Fruit fly (Drosophila melanogaster) Kc167 (cell line): ENCODE results near the gene CG3014.

ENCODE experiments used
- Myc ChIP-seq: fragments of >200 bp; optimal IDR thresholded peaks from 2 replicates; lab custom pipeline; 2017; ENCODE audit warnings: missing external identifiers
- Sin3A ChIP-seq: fragments of >200 bp; optimal IDR thresholded peaks from 2 replicates; lab custom pipeline; 2018; ENCODE audit warnings: missing external identifiers
- h ChIP-seq: fragments of >200 bp; optimal IDR thresholded peaks from 3 replicates; lab custom pipeline; 2018; ENCODE audit warnings: missing external identifiers
- insv ChIP-seq: fragments of >200 bp; optimal IDR thresholded peaks from 3 replicates; lab custom pipeline; 2018; ENCODE audit warnings: missing external identifiers
- psq ChIP-seq: fragments of >200 bp; optimal IDR thresholded peaks from 2 replicates; lab custom pipeline; 2017; ENCODE audit warnings: missing external identifiers
- ttk ChIP-seq: sonication (Bioruptor generic); optimal IDR thresholded peaks from 2 replicates; lab custom pipeline; 2017; ENCODE audit warnings: missing external identifiers

Gene CG3014

DNA sequence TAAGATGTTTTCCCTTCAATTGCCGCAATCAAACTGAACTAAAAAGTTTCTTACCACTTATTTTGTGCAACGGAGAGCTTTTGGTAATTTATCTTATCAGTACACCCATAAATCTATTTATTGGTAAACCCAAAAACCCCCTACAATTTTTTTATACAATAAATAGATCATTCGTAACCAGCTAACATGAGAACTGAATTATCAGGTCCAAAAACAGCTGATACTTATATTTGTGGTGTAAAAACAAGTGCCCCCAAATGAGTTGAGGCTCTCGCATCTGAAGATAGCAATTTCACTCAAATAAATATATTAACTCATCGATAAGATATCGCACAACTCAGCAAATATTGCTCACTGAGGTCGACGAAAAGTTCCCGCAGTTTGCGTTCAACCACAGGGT lies 14.7 kb downstream of the CG3014 start, which contains the start of gene CG18748:
TSS of gene CG18748 (minus strand) at position 25 of the 400 bp plus-strand sequence.
- no peak for TF ChIP-seq ttk (lab: Kevin White, UChicago)
- TF ChIP-seq h (lab: Kevin White, UChicago), result no peak
- no peak for TF ChIP-seq Sin3A (lab: Kevin White, UChicago)
- no peak for TF ChIP-seq insv (lab: Kevin White, UChicago)
- no peak for TF ChIP-seq Myc
- no peak for TF ChIP-seq psq (lab: Kevin White, UChicago)

DNA sequence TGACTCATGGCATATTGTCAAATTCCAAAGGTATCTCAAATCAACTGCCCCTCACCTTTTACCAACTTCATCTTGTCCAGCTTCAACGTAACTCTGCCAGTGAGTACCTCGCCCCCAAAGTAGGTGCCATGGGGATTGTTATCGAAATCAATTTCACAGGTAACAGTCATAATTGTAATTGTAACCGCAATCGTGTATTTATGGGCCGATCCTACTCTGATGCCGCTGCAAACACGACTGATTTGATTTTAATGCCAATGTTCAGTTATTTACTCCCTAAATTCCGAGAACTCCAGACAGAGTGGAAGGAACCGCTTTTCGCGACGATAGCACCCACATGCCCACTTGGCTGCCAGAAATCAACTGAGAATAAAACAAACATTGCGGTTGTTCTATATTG lies 16.8 kb downstream of the CG3014 start, which contains the start of gene CG18745:
TSS of gene CG18745 (minus strand) at position 336 of the 400 bp plus-strand sequence.
- TF ChIP-seq insv (lab: Kevin White, UChicago), result no peak
- no peak for TF ChIP-seq ttk (lab: Kevin White, UChicago)
- no peak for TF ChIP-seq psq (lab: Kevin White, UChicago)
- no peak for TF ChIP-seq Myc

DNA sequence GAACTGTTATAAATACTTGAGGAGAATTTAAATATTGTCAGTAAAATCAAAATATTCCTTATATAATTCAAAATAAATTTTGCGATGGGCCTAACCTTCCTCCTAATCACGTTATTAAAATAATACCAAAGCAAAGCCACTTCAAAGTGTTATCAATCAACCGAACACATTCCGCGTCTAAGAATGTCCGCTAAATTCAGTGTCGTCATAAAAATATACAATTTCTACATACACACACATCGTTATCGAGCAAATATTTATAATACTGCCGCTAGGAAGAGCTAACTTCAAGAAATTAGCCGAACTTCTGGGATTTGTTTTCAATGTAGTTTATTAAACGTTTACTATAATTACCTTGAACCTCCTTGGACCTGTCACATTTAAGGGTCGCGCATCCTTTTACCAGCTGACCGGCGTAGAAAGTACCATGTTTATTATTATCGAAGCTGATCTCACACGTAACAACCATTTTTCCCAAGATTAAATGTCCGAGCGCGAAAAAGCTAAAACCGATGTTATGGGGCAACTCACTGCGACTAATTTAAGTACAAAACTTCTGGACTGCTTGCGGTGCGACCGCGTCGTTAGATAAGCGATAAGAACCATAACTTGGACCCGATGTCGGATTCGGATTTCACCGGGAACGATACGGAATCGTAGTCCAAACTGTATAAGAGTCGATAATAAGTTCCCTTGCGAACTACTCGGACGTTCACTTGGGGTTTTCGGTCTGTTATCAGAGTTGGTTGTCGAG lies 19.5 kb downstream of the CG3014 start, which contains the start of gene CG18747:
TSS of gene CG18747 (minus strand) at position 514 of the 754 bp plus-strand sequence.
- TF ChIP-seq psq (lab: Kevin White, UChicago) (no peak), Sin3A (lab: Kevin White, UChicago) (no peak), Myc (no peak), h (lab: Kevin White, UChicago) (no peak)

- TF ChIP-seq h (lab: Kevin White, UChicago), result no peak
- TF ChIP-seq psq (lab: Kevin White, UChicago), result no peak
- no peak for TF ChIP-seq Sin3A (lab: Kevin White, UChicago)
- TF ChIP-seq insv (lab: Kevin White, UChicago), result no peak
Measured at dm6 chr3R:7779620-7780019, 23.0 kb downstream of the CG3014 start.

DNA sequence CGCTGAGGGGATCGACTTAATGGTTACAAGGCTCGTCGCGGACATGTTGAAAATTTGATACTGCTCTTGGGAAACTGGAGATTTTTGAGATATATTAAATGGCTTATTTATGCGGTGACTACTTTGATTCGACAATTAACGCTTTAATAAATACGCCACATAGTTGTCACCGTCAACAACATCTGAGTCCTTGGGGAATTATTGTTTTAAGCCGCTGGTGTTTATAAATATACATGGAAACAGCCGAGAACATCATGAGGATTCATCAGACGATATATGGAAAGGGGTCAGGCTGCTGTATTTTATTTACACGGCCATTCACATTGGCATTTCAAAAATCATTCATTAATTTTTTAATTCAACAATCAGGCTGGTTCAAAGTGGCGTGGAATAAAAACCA lies 30.9 kb downstream of the CG3014 start, which contains the start of gene CG11286:
TSS of gene CG11286 (minus strand) at position 101 of the 400 bp plus-strand sequence.
- TF ChIP-seq psq (lab: Kevin White, UChicago) (no peak), ttk (lab: Kevin White, UChicago) (no peak), h (lab: Kevin White, UChicago) (no peak), Sin3A (lab: Kevin White, UChicago) (no peak), Myc (no peak), insv (lab: Kevin White, UChicago) (no peak)

- no peak for TF ChIP-seq ttk (lab: Kevin White, UChicago)
- no peak for TF ChIP-seq h (lab: Kevin White, UChicago)
- TF ChIP-seq insv (lab: Kevin White, UChicago), result no peak
- TF ChIP-seq Sin3A (lab: Kevin White, UChicago), result no peak
- no peak for TF ChIP-seq Myc
- TF ChIP-seq psq (lab: Kevin White, UChicago), result no peak
Measured at dm6 chr3R:7760970-7761558, 41.5 kb downstream of the CG3014 start.

- TF ChIP-seq ttk (lab: Kevin White, UChicago) (no peak), insv (lab: Kevin White, UChicago) (no peak), Myc (no peak), Sin3A (lab: Kevin White, UChicago) (no peak), h (lab: Kevin White, UChicago) (no peak), psq (lab: Kevin White, UChicago) (no peak)
Measured at dm6 chr3R:7759486-7759885, 43.1 kb downstream of the CG3014 start, which contains the start of gene Sp7. Gene Sp7 (plus strand): TSS chr3R:7759786.

DNA sequence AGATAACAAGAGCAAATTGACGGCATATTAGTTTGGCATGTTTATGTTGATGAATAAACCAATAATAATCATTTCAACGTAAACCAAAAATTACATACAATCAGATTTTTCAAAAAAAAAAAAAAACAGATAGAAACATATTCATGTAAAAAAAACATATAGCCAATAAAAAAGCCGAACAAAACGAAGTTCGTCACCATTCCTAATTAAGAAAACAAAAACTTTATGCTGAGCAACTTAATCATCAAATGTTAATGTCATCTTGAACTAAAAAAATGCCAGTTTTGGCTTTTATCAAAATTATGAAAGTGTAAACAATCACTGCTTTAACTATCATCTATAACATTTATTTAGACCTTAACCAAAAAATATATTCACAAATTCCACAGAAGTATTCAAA lies 44.8 kb downstream of the CG3014 start, which contains the start of gene CG10919:
TSS of gene CG10919 (plus strand) at position 301 of the 400 bp plus-strand sequence.
- TF ChIP-seq Myc (no peak), ttk (lab: Kevin White, UChicago) (no peak), h (lab: Kevin White, UChicago) (no peak)

- TF ChIP-seq Sin3A (lab: Kevin White, UChicago) (no peak), h (lab: Kevin White, UChicago) (no peak), psq (lab: Kevin White, UChicago) (no peak), insv (lab: Kevin White, UChicago) (no peak), ttk (lab: Kevin White, UChicago) (no peak), Myc (no peak)
Measured at dm6 chr3R:7753518-7753917, 49.1 kb downstream of the CG3014 start.

DNA sequence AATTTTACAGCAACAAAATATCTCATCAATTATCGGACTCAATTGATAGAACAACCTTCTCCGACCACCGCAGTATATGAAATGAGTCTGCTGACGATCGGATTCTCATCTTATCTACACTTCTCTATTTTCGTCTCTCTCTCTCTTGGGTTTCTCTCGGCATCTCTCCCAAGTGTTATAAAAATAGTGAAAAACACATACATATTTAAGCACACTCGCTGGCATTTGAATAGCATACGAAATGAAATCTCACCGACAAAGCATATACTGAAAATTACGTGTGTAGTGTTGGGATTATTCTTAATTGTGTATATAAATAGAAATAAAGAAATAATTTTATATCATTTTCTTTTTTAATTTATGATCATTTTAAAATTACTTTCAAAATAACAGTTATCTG lies 52.6 kb downstream of the CG3014 start, which contains the start of gene pyd3:
TSS of gene pyd3 (minus strand) at position 87 of the 400 bp plus-strand sequence.
- no peak for TF ChIP-seq insv (lab: Kevin White, UChicago)
- no peak for TF ChIP-seq h (lab: Kevin White, UChicago)
- TF ChIP-seq Sin3A (lab: Kevin White, UChicago), result no peak
- no peak for TF ChIP-seq Myc
